Fruit fly (Drosophila melanogaster): ENCODE results near the gene cyst.

The cyst gene

DNA sequence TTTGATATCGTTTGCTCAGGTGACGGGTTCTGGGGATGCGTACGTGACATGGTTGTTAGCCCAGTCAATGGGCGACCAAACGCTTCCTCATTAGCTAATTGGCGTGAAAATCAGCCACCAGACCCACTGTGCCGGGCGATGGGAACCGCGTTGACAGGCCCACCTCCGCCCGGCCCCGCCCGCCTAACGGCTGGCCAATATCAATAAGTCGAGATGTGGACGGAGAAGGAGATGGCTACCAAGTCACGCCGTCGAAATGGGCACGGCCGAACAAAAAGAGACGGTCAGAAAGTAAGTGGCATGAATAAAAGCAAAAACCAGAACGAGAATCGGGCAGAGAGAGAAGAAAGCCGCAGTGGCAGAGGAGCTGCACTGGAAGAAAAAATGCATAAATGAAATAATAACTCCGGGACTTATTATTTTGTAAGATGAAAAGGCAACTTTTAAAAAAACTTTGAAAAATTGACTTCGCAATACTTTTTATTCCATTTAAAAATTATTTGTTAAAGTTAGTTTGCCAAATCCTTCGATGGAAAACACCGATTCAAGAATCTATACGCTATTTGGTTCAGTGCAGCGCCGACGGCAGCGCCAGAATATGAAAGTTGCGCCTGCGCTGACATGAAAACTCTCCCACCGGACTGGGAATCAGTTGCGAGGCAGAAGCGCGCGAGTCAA, 29.4 kb upstream of the cyst start, which contains the start of gene CG13082 (continued):
- TF ChIP-seq Pdp1 (GFP tag; optimal IDR thresholded peaks at IDR 0.05) (peak; percentile 13 to 23), maf-S (GFP tag; optimal IDR thresholded peaks at IDR 0.05) (no peak), sug (tag; optimal IDR thresholded peaks at IDR 0.05) (no peak), Ets97D (GFP tag; optimal IDR thresholded peaks at IDR 0.05) (no peak), dimm (GFP tag; IDR thresholded peaks at IDR 0.05) (no peak), Dll (GFP tag; IDR thresholded peaks at IDR 0.05; ENCODE audit: partially characterized antibody) (no peak), tll (GFP tag; optimal IDR thresholded peaks at IDR 0.05) (no peak), kay (GFP tag; optimal IDR thresholded peaks at IDR 0.05) (no peak), ATbp (GFP tag; optimal IDR thresholded peaks at IDR 0.05) (peak; percentile 31), CG4424 (GFP tag; optimal IDR thresholded peaks at IDR 0.05) (peak; percentile 75), so (GFP tag; IDR thresholded peaks at IDR 0.05) (no peak), Atf3 (GFP tag; optimal IDR thresholded peaks at IDR 0.05) (no peak), H15 (GFP tag; IDR thresholded peaks at IDR 0.05) (0 out of 3 replicates have a peak, but pooled peaks have one; percentile 11), CG18262 (tag; optimal IDR thresholded peaks at IDR 0.05) (peak; percentile 81), Hey (tag; optimal IDR thresholded peaks at IDR 0.05) (no peak), HLHmδ (GFP tag; optimal IDR thresholded peaks at IDR 0.05) (no peak), ash1 (GFP tag; optimal IDR thresholded peaks at IDR 0.05) (no peak), odd (GFP tag; optimal IDR thresholded peaks at IDR 0.05) (no peak), CG3726 (GFP tag; IDR thresholded peaks at IDR 0.05) (no peak), wek (GFP tag; optimal IDR thresholded peaks at IDR 0.05) (no peak), CG2712 (tag; optimal IDR thresholded peaks at IDR 0.05) (peak; percentile 83), cad (GFP tag; optimal IDR thresholded peaks at IDR 0.05) (no peak), sima (GFP tag; optimal IDR thresholded peaks at IDR 0.05) (no peak), CG5953 (GFP tag; IDR thresholded peaks at IDR 0.05) (no peak), TFAM (GFP tag; optimal IDR thresholded peaks at IDR 0.05) (no peak), Dek (tag; optimal IDR thresholded peaks at IDR 0.05) (no peak), schlank (tag; optimal IDR thresholded peaks at IDR 0.05) (no peak), gfzf (GFP tag; optimal IDR thresholded peaks at IDR 0.05) (no peak), CG15073 (GFP tag; optimal IDR thresholded peaks at IDR 0.05) (no peak), inv (GFP tag; IDR thresholded peaks at IDR 0.05; ENCODE audit: partially characterized antibody) (no peak), ttk (GFP tag; IDR thresholded peaks at IDR 0.05) (no peak), CG2116 (GFP tag; optimal IDR thresholded peaks at IDR 0.05) (no peak), CG9876 (GFP tag; optimal IDR thresholded peaks at IDR 0.05) (no peak), CG18619 (GFP tag; optimal IDR thresholded peaks at IDR 0.05) (no peak), chn (GFP tag; optimal IDR thresholded peaks at IDR 0.05) (peak; percentile 22), B-H1 (GFP tag; IDR thresholded peaks at IDR 0.05) (no peak; the same call in 2 of the 3 replicates), CG17829 (tag; optimal IDR thresholded peaks at IDR 0.05) (peak; percentile 78), CG31365 (tag; optimal IDR thresholded peaks at IDR 0.05) (no peak), gcm2 (GFP tag; optimal IDR thresholded peaks at IDR 0.05) (no peak), caup (GFP tag; optimal IDR thresholded peaks at IDR 0.05; ENCODE audit: severe bottlenecking) (no peak), ro (GFP tag; IDR thresholded peaks at IDR 0.05) (no peak), CG7987 (GFP tag; optimal IDR thresholded peaks at IDR 0.05) (no peak), CG2678 (tag; optimal IDR thresholded peaks at IDR 0.05) (peak; percentile 66), Usf (GFP tag; optimal IDR thresholded peaks at IDR 0.05) (no peak), CG16815 (GFP tag; optimal IDR thresholded peaks at IDR 0.05) (peak; percentile 36), fd102C (GFP tag; optimal IDR thresholded peaks at IDR 0.05) (no peak), esg (GFP tag; conservative IDR thresholded peaks at IDR 0.05) (no peak), gcm (GFP tag; optimal IDR thresholded peaks at IDR 0.05) (peak; percentile 54), Dp (GFP tag; optimal IDR thresholded peaks at IDR 0.05) (no peak), Tbp (GFP tag; optimal IDR thresholded peaks at IDR 0.05) (no peak)
